Worm (Caenorhabditis elegans) whole organism, late embryonic: ENCODE results near the gene ZC239.14.

Source experiments
- C08G9.2 ChIP-seq: sonication (generic microtip); optimal IDR thresholded peaks from 2 replicates; lab custom pipeline; 2016; ENCODE audit warnings: mild to moderate bottlenecking, missing genetic modification characterization, moderate library complexity, missing compliant biosample characterization
- K02D7.2 ChIP-seq: sonication (generic microtip); optimal IDR thresholded peaks from 2 replicates; lab custom pipeline; 2017; ENCODE audit warnings: mild to moderate bottlenecking, missing genetic modification characterization, missing compliant biosample characterization
- ama-1 ChIP-seq: fragments of 150-350 bp; optimal IDR thresholded peaks from 2 replicates; lab custom pipeline; 2014
- ceh-19 ChIP-seq: fragments of 200-800 bp; sonication (Bioruptor generic); optimal IDR thresholded peaks from 2 replicates; lab custom pipeline; 2018; ENCODE audit warnings: mild to moderate bottlenecking, missing genetic modification characterization, missing compliant biosample characterization
- che-1 ChIP-seq: sonication (generic microtip); optimal IDR thresholded peaks from 2 replicates; lab custom pipeline; 2016; ENCODE audit warnings: mild to moderate bottlenecking, missing genetic modification characterization, missing compliant biosample characterization
- dve-1 ChIP-seq: sonication (generic microtip); optimal IDR thresholded peaks from 2 replicates; lab custom pipeline; 2017; ENCODE audit warnings: antibody characterized with exemption, mild to moderate bottlenecking, missing genetic modification characterization, missing compliant biosample characterization
- eyg-1 ChIP-seq: sonication (generic microtip); optimal IDR thresholded peaks from 2 replicates; lab custom pipeline; 2016; ENCODE audit warnings: missing genotype, missing genetic modification characterization, missing compliant biosample characterization
- fax-1 ChIP-seq: sonication (generic microtip); optimal IDR thresholded peaks from 2 replicates; lab custom pipeline; 2016; ENCODE audit warnings: missing genotype, missing genetic modification characterization, missing compliant biosample characterization
- hlh-15 ChIP-seq: sonication (generic microtip); optimal IDR thresholded peaks from 2 replicates; lab custom pipeline; 2016; ENCODE audit warnings: missing genetic modification characterization, missing compliant biosample characterization
- pqm-1 ChIP-seq: sonication (generic microtip); optimal IDR thresholded peaks from 2 replicates; lab custom pipeline; 2016; ENCODE audit warnings: missing genetic modification characterization, missing compliant biosample characterization
- sox-4 ChIP-seq: sonication (generic microtip); optimal IDR thresholded peaks from 2 replicates; lab custom pipeline; 2017; ENCODE audit warnings: mild to moderate bottlenecking, missing genetic modification characterization, inconsistent platforms, missing compliant biosample characterization
- syd-9 ChIP-seq: sonication (generic microtip); optimal IDR thresholded peaks from 2 replicates; lab custom pipeline; 2016; ENCODE audit warnings: mild to moderate bottlenecking, missing genetic modification characterization, moderate library complexity, missing compliant biosample characterization
- tbx-7 ChIP-seq: sonication (generic microtip); optimal IDR thresholded peaks from 2 replicates; lab custom pipeline; 2016; ENCODE audit warnings: missing genotype, missing genetic modification characterization, missing compliant biosample characterization
- ztf-16 ChIP-seq: sonication (generic microtip); optimal IDR thresholded peaks from 2 replicates; lab custom pipeline; 2017; ENCODE audit warnings: missing genetic modification characterization, missing compliant biosample characterization

ce11 chrII:3208679-3209078 is 13.2 kb downstream of the ZC239.14 start, which contains the start of gene sdz-35:
- TF ChIP-seq ztf-16 (tag; lab: Kevin White, UChicago), result no peak
- TF ChIP-seq fax-1 (tag; lab: Kevin White, UChicago), result no peak
- TF ChIP-seq hlh-15, result no peak
- no peak for TF ChIP-seq eyg-1
- no peak for TF ChIP-seq pqm-1 (tag; lab: Kevin White, UChicago)
- no peak for TF ChIP-seq ceh-19
- TF ChIP-seq syd-9 (tag; lab: Kevin White, UChicago), result no peak
- no peak for TF ChIP-seq tbx-7 (tag; lab: Kevin White, UChicago)
- TF ChIP-seq ama-1 (lab: Kevin White, UChicago), result no peak
- no peak for TF ChIP-seq K02D7.2 (tag; lab: Kevin White, UChicago)
- TF ChIP-seq dve-1 (tag; lab: Kevin White, UChicago), result no peak
- TF ChIP-seq che-1 (tag; lab: Kevin White, UChicago), result no peak
- TF ChIP-seq sox-4 (tag; lab: Kevin White, UChicago), result no peak
- TF ChIP-seq C08G9.2 (tag; lab: Kevin White, UChicago), result no peak
